Worm (Caenorhabditis elegans) whole organism, mixed stage, embryonic: ENCODE measurements around the gene eef-1A.2.
A peak's percentile ranks its signal among the peaks of the same experiment; 100 is the strongest.

ENCODE experiments used
- blmp-1 ChIP-seq: fragments of 150-350 bp; optimal IDR thresholded peaks from 2 replicates; lab custom pipeline; 2014; ENCODE audit warnings: missing biosample characterization, missing genetic modification characterization
- ceh-39 ChIP-seq: fragments of 150-350 bp; optimal IDR thresholded peaks from 2 replicates; lab custom pipeline; 2014; ENCODE audit warnings: missing biosample characterization, missing genetic modification characterization
- ces-1 ChIP-seq: fragments of 150-350 bp; optimal IDR thresholded peaks from 2 replicates; lab custom pipeline; 2014; ENCODE audit warnings: missing biosample characterization, missing genetic modification reagents, missing genetic modification characterization
- elt-1 ChIP-seq: sonication (generic microtip); optimal IDR thresholded peaks from 2 replicates; lab custom pipeline; 2017; ENCODE audit warnings: missing genetic modification characterization, mild to moderate bottlenecking, missing compliant biosample characterization, antibody characterized with exemption, moderate library complexity, borderline replicate concordance; ENCODE audit not compliant: insufficient read depth
- ham-2 ChIP-seq: fragments of 200-800 bp; sonication (Bioruptor generic); optimal IDR thresholded peaks from 2 replicates; lab custom pipeline; 2018; ENCODE audit warnings: mild to moderate bottlenecking, missing genetic modification characterization, missing compliant biosample characterization
- lin-13 ChIP-seq: fragments of 150-350 bp; optimal IDR thresholded peaks from 2 replicates; lab custom pipeline; 2014; ENCODE audit warnings: missing biosample characterization, missing genetic modification characterization
- lsy-2 ChIP-seq: fragments of 150-350 bp; optimal IDR thresholded peaks from 2 replicates; lab custom pipeline; 2014; ENCODE audit warnings: missing biosample characterization, missing genetic modification characterization
- mep-1 ChIP-seq: fragments of 150-350 bp; optimal IDR thresholded peaks from 2 replicates; lab custom pipeline; 2017; ENCODE audit warnings: missing biosample characterization, missing genetic modification reagents, missing genetic modification characterization, inconsistent platforms
- nhr-2 ChIP-seq: fragments of 150-350 bp; optimal IDR thresholded peaks from 2 replicates; lab custom pipeline; 2014; ENCODE audit warnings: missing biosample characterization, missing genetic modification characterization
- nhr-237 ChIP-seq: fragments of 150-350 bp; optimal IDR thresholded peaks from 2 replicates; lab custom pipeline; 2014; ENCODE audit warnings: missing biosample characterization, missing genetic modification characterization
- nhr-28 ChIP-seq: fragments of 150-350 bp; optimal IDR thresholded peaks from 2 replicates; lab custom pipeline; 2014; ENCODE audit warnings: missing biosample characterization, missing genetic modification characterization
- sem-2 ChIP-seq: fragments of 200-800 bp; sonication (Bioruptor generic); optimal IDR thresholded peaks from 2 replicates; lab custom pipeline; 2018; ENCODE audit warnings: mild to moderate bottlenecking, missing genetic modification characterization, missing compliant biosample characterization
- unc-39 ChIP-seq: fragments of 150-350 bp; optimal IDR thresholded peaks from 2 replicates; lab custom pipeline; 2014; ENCODE audit warnings: missing biosample characterization, missing genetic modification characterization
- zip-8 ChIP-seq: fragments of 150-350 bp; optimal IDR thresholded peaks from 2 replicates; lab custom pipeline; 2014; ENCODE audit warnings: missing biosample characterization, missing genetic modification characterization

DNA sequence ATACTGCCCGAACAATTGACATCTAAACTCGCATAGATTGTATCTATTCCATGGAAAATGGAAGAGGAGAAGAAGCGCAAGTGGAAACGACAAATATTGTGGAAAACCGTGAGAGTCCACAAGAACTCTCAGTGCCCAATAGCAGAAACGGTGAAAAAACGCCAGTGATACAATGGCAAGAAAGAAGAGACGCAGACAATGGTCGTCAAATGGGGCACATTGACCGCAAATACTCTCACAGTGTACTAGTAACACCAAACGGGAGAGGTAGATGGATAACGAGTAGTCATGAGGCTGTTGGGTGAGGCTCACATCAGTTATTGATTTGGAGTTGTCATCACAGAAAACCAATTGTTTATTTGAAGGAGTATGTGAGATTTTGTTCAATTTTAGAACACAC is 41.1 kb upstream of the eef-1A.2 start, which contains the start of gene ZK154.4:
- TF ChIP-seq unc-39 (tag; lab: Kevin White, UChicago), result no peak
- no peak for TF ChIP-seq sem-2
- peak; percentile 21 for TF ChIP-seq ces-1 (GFP tag; lab: Kevin White, UChicago)
- no peak for TF ChIP-seq nhr-28 (tag; lab: Kevin White, UChicago)
- no peak for TF ChIP-seq ceh-39 (tag; lab: Kevin White, UChicago)
- peak; percentile 38 for TF ChIP-seq lsy-2
- no peak for TF ChIP-seq nhr-237
- peak; percentile 21 for TF ChIP-seq lin-13
- TF ChIP-seq elt-1 (tag; lab: Kevin White, UChicago), result no peak
- no peak for TF ChIP-seq zip-8
- peak; percentile 43 for TF ChIP-seq mep-1 (tag; lab: Kevin White, UChicago)
- no peak for TF ChIP-seq blmp-1 (tag; lab: Kevin White, UChicago)
- TF ChIP-seq nhr-2 (tag; lab: Kevin White, UChicago), result no peak
- no peak for TF ChIP-seq ham-2 (GFP tag; lab: Kevin White, UChicago)
